Worm (Caenorhabditis elegans): ENCODE data around the gene fbxc-55.

The fbxc-55 gene

DNA sequence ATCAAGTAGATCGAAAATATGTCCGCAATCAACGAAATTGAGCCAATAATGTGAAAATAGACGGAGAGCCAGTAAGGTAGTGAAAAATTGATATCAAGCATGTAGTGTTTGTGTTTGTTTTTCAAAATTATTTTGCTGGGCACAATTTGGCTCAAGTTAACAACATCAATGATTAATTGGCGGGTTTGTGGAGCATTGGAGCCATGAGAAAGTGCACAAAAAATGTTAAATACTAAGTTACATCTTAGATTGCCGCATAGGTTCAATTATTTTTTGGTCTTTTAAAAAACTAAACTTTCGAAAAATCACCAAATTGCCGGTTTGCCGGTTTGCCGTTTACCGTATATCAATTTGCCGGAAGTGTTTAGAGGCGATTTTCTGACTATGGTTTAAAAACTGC lies 32.2 kb downstream of the fbxc-55 start, which contains the start of gene sri-54:
Gene sri-54 (minus strand): TSS at position 101 of the 400 bp plus-strand sequence.
- TF ChIP-seq daf-12 (tag; optimal IDR thresholded peaks at IDR 0.05) (no peak), nhr-48 (tag; optimal IDR thresholded peaks at IDR 0.05) (no peak), nhr-11 (tag; optimal IDR thresholded peaks at IDR 0.05) (no peak), Y105C5A.15 (GFP tag; IDR thresholded peaks at IDR 0.05) (no peak), hmg-1.1 (GFP tag; IDR thresholded peaks at IDR 0.05) (no peak), nhr-102 (tag; optimal IDR thresholded peaks at IDR 0.05) (no peak), ces-1 (GFP tag; optimal IDR thresholded peaks at IDR 0.05) (no peak), madf-9 (GFP tag; conservative IDR thresholded peaks at IDR 0.05) (no peak), unc-39 (tag; optimal IDR thresholded peaks at IDR 0.05) (no peak), nhr-10 (tag; optimal IDR thresholded peaks at IDR 0.05) (no peak)

DNA sequence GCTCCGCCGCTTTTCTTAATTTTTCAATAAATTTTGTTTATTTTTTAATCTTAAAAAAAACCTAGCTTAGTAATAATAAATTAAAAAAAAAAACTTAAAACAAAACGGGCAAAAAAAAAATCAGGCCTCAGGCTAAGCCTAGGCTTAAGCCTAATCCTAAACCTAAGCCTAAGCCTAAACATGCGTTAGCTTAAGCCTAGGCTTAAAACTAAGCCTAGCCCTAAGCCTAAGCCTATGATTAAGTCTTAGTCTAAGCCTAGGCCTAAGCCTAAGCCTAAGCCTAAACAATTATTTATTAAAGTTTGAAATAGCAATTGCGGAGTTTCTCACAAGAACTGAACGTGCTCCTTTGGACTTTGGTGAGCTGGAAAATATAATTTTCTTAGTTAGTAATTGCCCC lies 34.7 kb downstream of the fbxc-55 start:
- TF ChIP-seq tra-1 (GFP tag; IDR thresholded peaks at IDR 0.05) (no peak), nhr-41 (GFP tag; IDR thresholded peaks at IDR 0.05) (no peak), ceh-44 (GFP tag; IDR thresholded peaks at IDR 0.05) (no peak), daf-8 (GFP tag; IDR thresholded peaks at IDR 0.05) (no peak), F37D6.2 (tag; optimal IDR thresholded peaks at IDR 0.05) (no peak), dmd-9 (GFP tag; IDR thresholded peaks at IDR 0.05) (no peak), F26F4.8 (GFP tag; conservative IDR thresholded peaks at IDR 0.05) (no peak)

DNA sequence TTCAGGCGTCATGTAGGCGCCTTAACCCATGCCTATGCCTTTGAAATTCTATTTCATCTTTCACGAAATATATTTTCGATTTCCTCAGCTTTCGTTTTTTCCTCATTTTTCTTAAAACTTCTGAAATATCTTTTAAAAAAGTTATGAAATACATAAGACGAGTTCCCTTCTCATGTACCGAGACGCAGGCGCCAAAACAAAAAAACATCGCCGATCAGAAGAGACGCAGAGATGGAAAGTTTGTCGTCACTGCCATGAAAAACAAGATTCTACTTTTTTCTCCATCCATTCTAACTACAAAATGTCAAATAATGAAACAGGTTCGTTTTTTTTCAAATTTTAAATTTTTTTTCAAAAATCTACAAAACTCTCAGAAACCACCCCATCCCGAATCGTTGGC lies 41.0 kb downstream of the fbxc-55 start, which contains the start of gene chil-24:
Gene chil-24 (plus strand): TSS at position 156 of the 400 bp plus-strand sequence.
- no peak for TF ChIP-seq T26A8.4 (GFP tag; IDR thresholded peaks at IDR 0.05)
- TF ChIP-seq nhr-28 (tag; optimal IDR thresholded peaks at IDR 0.05), result peak; percentile 61
- TF ChIP-seq nhr-6 (tag; optimal IDR thresholded peaks at IDR 0.05), result no peak
- TF ChIP-seq lir-3 (tag; optimal IDR thresholded peaks at IDR 0.05), result no peak
- TF ChIP-seq ctbp-1 (GFP tag; IDR thresholded peaks at IDR 0.05), result no peak
- no peak for TF ChIP-seq egl-43 (GFP tag; IDR thresholded peaks at IDR 0.05)
- no peak for TF ChIP-seq ama-1 (optimal IDR thresholded peaks at IDR 0.05)
- peak; percentile 73 for TF ChIP-seq duxl-1 (tag; optimal IDR thresholded peaks at IDR 0.05; ENCODE audit: poor library complexity)
- no peak for TF ChIP-seq zfp-2 (tag; optimal IDR thresholded peaks at IDR 0.05)
- peak; percentile 24 for TF ChIP-seq mes-2 (tag; optimal IDR thresholded peaks at IDR 0.05; ENCODE audit: poor library complexity, severe bottlenecking)
- no peak for TF ChIP-seq nhr-11 (tag; optimal IDR thresholded peaks at IDR 0.05)
- TF ChIP-seq hif-1 (tag; optimal IDR thresholded peaks at IDR 0.05), result no peak
- TF ChIP-seq lim-7 (GFP tag; IDR thresholded peaks at IDR 0.05), result no peak
- TF ChIP-seq gei-8 (GFP tag; optimal IDR thresholded peaks at IDR 0.05), result no peak
- TF ChIP-seq mxl-2 (GFP tag; conservative IDR thresholded peaks at IDR 0.05), result no peak
- no peak for TF ChIP-seq skn-1 (tag; optimal IDR thresholded peaks at IDR 0.05)
- TF ChIP-seq D1046.2 (GFP tag; IDR thresholded peaks at IDR 0.05), result no peak
- TF ChIP-seq zip-2 (tag; optimal IDR thresholded peaks at IDR 0.05), result no peak
- TF ChIP-seq daf-12 (tag; optimal IDR thresholded peaks at IDR 0.05), result no peak
- TF ChIP-seq daf-16 (GFP tag; optimal IDR thresholded peaks at IDR 0.05), result no peak
- TF ChIP-seq daf-16 (tag; optimal IDR thresholded peaks at IDR 0.05), result peak; percentile 68
- TF ChIP-seq snpc-1.2 (GFP tag; IDR thresholded peaks at IDR 0.05), result no peak
- no peak for TF ChIP-seq snpc-4 (tag; optimal IDR thresholded peaks at IDR 0.05)
- TF ChIP-seq fkh-10 (GFP tag; optimal IDR thresholded peaks at IDR 0.05), result no peak
- no peak for TF ChIP-seq Y75B8A.6 (GFP tag; IDR thresholded peaks at IDR 0.05)
- no peak for TF ChIP-seq lin-13 (GFP tag; optimal IDR thresholded peaks at IDR 0.05)
- no peak for TF ChIP-seq zag-1 (tag; optimal IDR thresholded peaks at IDR 0.05)
- no peak for TF ChIP-seq nhr-76 (tag; optimal IDR thresholded peaks at IDR 0.05)
- TF ChIP-seq hlh-11 (tag; optimal IDR thresholded peaks at IDR 0.05), result peak; percentile 24
